Worm (Caenorhabditis elegans) whole organism, early embryonic: ENCODE measurements around the gene F49H6.17.

ENCODE experiments used
- F13C5.2 ChIP-seq: sonication (generic microtip); optimal IDR thresholded peaks from 2 replicates; lab custom pipeline; 2017; ENCODE audit warnings: mild to moderate bottlenecking, missing genetic modification characterization, inconsistent platforms, missing compliant biosample characterization
- ama-1 ChIP-seq: fragments of 150-350 bp; optimal IDR thresholded peaks from 2 replicates; lab custom pipeline; 2014
- flt-1 ChIP-seq: fragments of 200-800 bp; sonication (Bioruptor generic); IDR thresholded peaks from 2 replicates; pipeline ENCODE4 v1.3.6; 2022; ENCODE audit warnings: missing genetic modification characterization, missing compliant biosample characterization
- hmbx-1 ChIP-seq: sonication (generic microtip); optimal IDR thresholded peaks from 2 replicates; lab custom pipeline; 2016; ENCODE audit warnings: mild to moderate bottlenecking, missing genetic modification characterization, missing compliant biosample characterization
- scrt-1 ChIP-seq: fragments of 200-800 bp; sonication (Bioruptor generic); IDR thresholded peaks from 2 replicates; pipeline ENCODE4 v1.3.6; 2022; ENCODE audit warnings: missing genetic modification characterization, missing compliant biosample characterization
- tbx-11 ChIP-seq: fragments of 200-800 bp; sonication (Bioruptor generic); IDR thresholded peaks from 2 replicates; pipeline ENCODE4 v1.3.6; 2022; ENCODE audit warnings: missing genetic modification characterization, missing compliant biosample characterization
- tra-4 ChIP-seq: sonication (generic microtip); optimal IDR thresholded peaks from 2 replicates; lab custom pipeline; 2017; ENCODE audit warnings: missing genetic modification characterization, missing compliant biosample characterization

DNA sequence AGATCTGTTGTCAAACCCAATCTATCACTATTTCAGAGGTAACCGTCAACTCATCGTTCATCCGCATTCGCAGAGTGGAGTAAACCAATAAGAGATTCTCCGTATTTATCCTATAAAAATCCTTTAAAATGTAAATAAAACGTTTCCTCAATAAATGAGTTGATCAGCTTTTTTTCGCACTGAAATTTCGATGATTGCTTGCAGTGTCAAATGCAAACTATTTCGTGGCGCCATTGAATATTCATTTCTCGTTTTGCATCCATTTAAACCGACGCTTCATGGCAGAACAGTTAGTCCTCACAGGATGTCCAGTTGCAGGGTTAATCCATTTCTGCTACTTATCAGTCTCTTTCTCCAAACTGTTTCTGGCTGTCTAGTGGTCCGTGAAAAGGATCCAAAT lies 41.8 kb downstream of the F49H6.17 start, which contains the start of gene F28B1.9:
- no peak for TF ChIP-seq ama-1 (lab: Kevin White, UChicago)
- TF ChIP-seq F13C5.2 = no peak
- no peak for TF ChIP-seq scrt-1 (GFP tag; lab: Robert Waterston, UW)
- TF ChIP-seq tbx-11 (GFP tag; lab: Robert Waterston, UW) = no peak
- no peak for TF ChIP-seq tra-4 (tag; lab: Kevin White, UChicago)
- TF ChIP-seq hmbx-1 (tag; lab: Kevin White, UChicago) = no peak
- TF ChIP-seq flt-1 (GFP tag; lab: Robert Waterston, UW) = no peak
